Worm (Caenorhabditis elegans): ENCODE results near the gene nep-12.

- no peak for TF ChIP-seq eyg-1 (tag; optimal IDR thresholded peaks at IDR 0.05)
- no peak for TF ChIP-seq rnt-1 (tag; optimal IDR thresholded peaks at IDR 0.05)
- no peak for TF ChIP-seq ceh-14 (tag; optimal IDR thresholded peaks at IDR 0.05)
- no peak for TF ChIP-seq elt-2 (tag; optimal IDR thresholded peaks at IDR 0.05)
- no peak for TF ChIP-seq pqm-1 (tag; optimal IDR thresholded peaks at IDR 0.05)
- no peak for TF ChIP-seq npax-4 (tag; optimal IDR thresholded peaks at IDR 0.05)
- no peak for TF ChIP-seq unc-42 (tag; optimal IDR thresholded peaks at IDR 0.05)
- no peak for TF ChIP-seq ztf-16 (tag; optimal IDR thresholded peaks at IDR 0.05)
- no peak for TF ChIP-seq ama-1 (optimal IDR thresholded peaks at IDR 0.05)
Observed at ce11 chrII:4752257-4752728, 32.0 kb downstream of the nep-12 start, which contains the start of gene F41C3.1.
